Worm (Caenorhabditis elegans) whole organism, L4 larva: ENCODE measurements around the gene frm-2.

Source experiments
- R02D3.7 ChIP-seq: fragments of 150-350 bp; sonication (generic microtip); optimal IDR thresholded peaks from 3 replicates; lab custom pipeline; 2014; ENCODE audit warnings: missing biosample characterization, missing genetic modification characterization
- T26A8.4 ChIP-seq: fragments of 200-800 bp; sonication (Bioruptor generic); IDR thresholded peaks from 2 replicates; pipeline ENCODE4 v1.3.6; 2022; ENCODE audit warnings: missing genetic modification characterization, missing compliant biosample characterization
- aha-1 ChIP-seq: fragments of 150-350 bp; peaks from one replicate; lab custom pipeline; 2014; ENCODE audit warnings: missing biosample characterization, missing genetic modification characterization
- aly-2 ChIP-seq: sonication (generic microtip); optimal IDR thresholded peaks from 2 replicates; lab custom pipeline; 2018; ENCODE audit warnings: missing biosample characterization, missing genetic modification characterization
- ceh-32 ChIP-seq: sonication (generic microtip); optimal IDR thresholded peaks from 2 replicates; lab custom pipeline; 2016; ENCODE audit warnings: mild to moderate bottlenecking, missing genetic modification characterization, missing compliant biosample characterization; ENCODE audit not compliant: poor library complexity
- ceh-44 ChIP-seq: fragments of 200-800 bp; sonication (Bioruptor generic); IDR thresholded peaks from 2 replicates; pipeline ENCODE4 v1.3.6; 2022; ENCODE audit warnings: missing genetic modification reagents, missing genetic modification characterization, missing compliant biosample characterization
- ceh-62 ChIP-seq: sonication (generic microtip); optimal IDR thresholded peaks from 2 replicates; lab custom pipeline; 2017; ENCODE audit warnings: missing biosample characterization, missing genetic modification characterization
- ceh-82 ChIP-seq: sonication (generic microtip); optimal IDR thresholded peaks from 2 replicates; lab custom pipeline; 2017; ENCODE audit warnings: missing biosample characterization, missing genetic modification characterization
- ces-1 ChIP-seq: fragments of 150-350 bp; sonication (generic microtip); optimal IDR thresholded peaks from 4 replicates; lab custom pipeline; 2014; ENCODE audit warnings: missing biosample characterization, missing genetic modification reagents, missing genetic modification characterization
- daf-16 ChIP-seq, 3 experiments: sonication (generic microtip); optimal IDR thresholded peaks; 2 replicates each; lab custom pipeline; 2016 to 2017; ENCODE audit warnings: missing genetic modification characterization in 3 of 3, missing genetic modification reagents in 3 of 3, mild to moderate bottlenecking in 2 of 3, missing compliant biosample characterization in 2 of 3, missing biosample characterization in 1 of 3, moderate library complexity in 1 of 3
- daf-19 ChIP-seq: fragments of 200-800 bp; sonication (Bioruptor generic); conservative IDR thresholded peaks from 2 replicates; pipeline ENCODE4 v1.3.6; 2022; ENCODE audit warnings: missing genetic modification characterization, missing compliant biosample characterization
- daf-8 ChIP-seq: fragments of 200-800 bp; sonication (Bioruptor generic); IDR thresholded peaks from 2 replicates; pipeline ENCODE4 v1.3.6; 2022; ENCODE audit warnings: missing genetic modification characterization, missing compliant biosample characterization
- dmd-6 ChIP-seq: fragments of 200-800 bp; sonication (Bioruptor generic); IDR thresholded peaks from 2 replicates; pipeline ENCODE4 v1.3.6; 2022; ENCODE audit warnings: missing genetic modification reagents, missing genetic modification characterization, missing compliant biosample characterization
- dpl-1 ChIP-seq: fragments of 150-350 bp; optimal IDR thresholded peaks from 2 replicates; lab custom pipeline; 2014; ENCODE audit warnings: missing biosample characterization, missing genetic modification reagents, missing genetic modification characterization
- egl-43 ChIP-seq: fragments of 200-800 bp; sonication (Bioruptor generic); IDR thresholded peaks from 2 replicates; pipeline ENCODE4 v1.3.6; 2022; ENCODE audit warnings: missing genetic modification reagents, missing genetic modification characterization, missing compliant biosample characterization
- gei-8 ChIP-seq: fragments of 200-800 bp; sonication (Bioruptor generic); optimal IDR thresholded peaks from 2 replicates; lab custom pipeline; 2018; ENCODE audit warnings: mild to moderate bottlenecking, missing genetic modification characterization, missing compliant biosample characterization
- hlh-11 ChIP-seq: fragments of 200-800 bp; sonication (Bioruptor generic); optimal IDR thresholded peaks from 2 replicates; lab custom pipeline; 2018; ENCODE audit warnings: mild to moderate bottlenecking, missing genetic modification characterization, missing compliant biosample characterization
- hlh-30 ChIP-seq: sonication (generic microtip); optimal IDR thresholded peaks from 2 replicates; lab custom pipeline; 2017; ENCODE audit warnings: antibody characterized with exemption, mild to moderate bottlenecking, missing genetic modification characterization, missing compliant biosample characterization; ENCODE audit not compliant: insufficient read depth
- lin-38 ChIP-seq: fragments of 200-800 bp; sonication (Bioruptor generic); IDR thresholded peaks from 2 replicates; pipeline ENCODE4 v1.3.6; 2022; ENCODE audit warnings: missing genetic modification reagents, missing genetic modification characterization, missing compliant biosample characterization
- lsy-2 ChIP-seq, 2 experiments: fragments of 150-350 bp in 1 of 2; sonication (generic microtip) in 1 of 2; optimal IDR thresholded peaks; 2 replicates each; lab custom pipeline; 2014 to 2017; ENCODE audit warnings: missing biosample characterization in 2 of 2, missing genetic modification characterization in 2 of 2
- mdl-1 ChIP-seq, 2 experiments: fragments of 150-350 bp in 1 of 2; sonication (generic microtip) in 1 of 2; optimal IDR thresholded peaks; 2 replicates each; lab custom pipeline; 2014 to 2017; ENCODE audit warnings: missing biosample characterization in 2 of 2, missing genetic modification characterization in 2 of 2
- mes-2 ChIP-seq: sonication (generic microtip); optimal IDR thresholded peaks from 2 replicates; lab custom pipeline; 2016; ENCODE audit warnings: missing genotype, mild to moderate bottlenecking, missing genetic modification characterization, missing compliant biosample characterization; ENCODE audit not compliant: poor library complexity, severe bottlenecking
- mxl-3 ChIP-seq: fragments of 200-800 bp; sonication (Bioruptor generic); optimal IDR thresholded peaks from 2 replicates; lab custom pipeline; 2018; ENCODE audit warnings: mild to moderate bottlenecking, missing genetic modification characterization, missing compliant biosample characterization
- nhr-102 ChIP-seq: sonication (generic microtip); optimal IDR thresholded peaks from 2 replicates; lab custom pipeline; 2016; ENCODE audit warnings: mild to moderate bottlenecking, missing genetic modification characterization, moderate library complexity, missing compliant biosample characterization
- nhr-11 ChIP-seq: fragments of 150-350 bp; optimal IDR thresholded peaks from 2 replicates; lab custom pipeline; 2014; ENCODE audit warnings: missing biosample characterization, missing genetic modification characterization
- nhr-28 ChIP-seq: fragments of 150-350 bp; optimal IDR thresholded peaks from 2 replicates; lab custom pipeline; 2014; ENCODE audit warnings: missing biosample characterization, missing genetic modification characterization
- pha-4 ChIP-seq, 2 experiments: fragments of 150-350 bp in 1 of 2; fragments of 200-800 bp in 1 of 2; sonication (Bioruptor generic) in 1 of 2; IDR thresholded peaks in 1 of 2; optimal IDR thresholded peaks in 1 of 2; 2 replicates each; pipeline versions ENCODE4 v1.3.6 to Lab custom; 2014 to 2022; ENCODE audit warnings: missing genetic modification characterization in 2 of 2, missing genetic modification reagents in 2 of 2, missing biosample characterization in 1 of 2, missing compliant biosample characterization in 1 of 2
- pqm-1 ChIP-seq: sonication (generic microtip); optimal IDR thresholded peaks from 2 replicates; lab custom pipeline; 2017; ENCODE audit warnings: missing biosample characterization, missing genetic modification characterization
- snpc-4 ChIP-seq: fragments of 150-350 bp; optimal IDR thresholded peaks from 2 replicates; lab custom pipeline; 2014; ENCODE audit warnings: missing biosample characterization, missing genetic modification characterization
- spr-1 ChIP-seq: sonication (generic microtip); optimal IDR thresholded peaks from 2 replicates; lab custom pipeline; 2016; ENCODE audit warnings: mild to moderate bottlenecking, missing genetic modification characterization, missing compliant biosample characterization
- spr-3 ChIP-seq: fragments of 200-800 bp; sonication (Bioruptor generic); optimal IDR thresholded peaks from 2 replicates; lab custom pipeline; 2018; ENCODE audit warnings: mild to moderate bottlenecking, missing genetic modification characterization, missing compliant biosample characterization
- tag-97 ChIP-seq: fragments of 200-800 bp; sonication (Bioruptor generic); IDR thresholded peaks from 2 replicates; pipeline ENCODE4 v1.3.6; 2022; ENCODE audit warnings: missing genetic modification characterization, missing compliant biosample characterization
- unc-62 ChIP-seq, 3 experiments: fragments of 150-350 bp in 1 of 3; sonication (generic microtip); optimal IDR thresholded peaks in 2 of 3; peaks in 1 of 3; 1 replicate in 1 of 3; 2 replicates in 2 of 3; lab custom pipeline; 2014 to 2017; ENCODE audit warnings: missing biosample characterization in 3 of 3, missing genetic modification characterization in 3 of 3, missing genetic modification reagents in 3 of 3, missing genotype in 1 of 3
- vab-7 ChIP-seq: fragments of 200-800 bp; sonication (Bioruptor generic); IDR thresholded peaks from 2 replicates; pipeline ENCODE4 v1.3.6; 2022; ENCODE audit warnings: missing genetic modification reagents, missing genetic modification characterization, missing compliant biosample characterization
- ztf-11 ChIP-seq: fragments of 150-350 bp; optimal IDR thresholded peaks from 2 replicates; lab custom pipeline; 2014; ENCODE audit warnings: missing biosample characterization, missing genetic modification characterization
- ztf-7 ChIP-seq: fragments of 150-350 bp; optimal IDR thresholded peaks from 2 replicates; lab custom pipeline; 2014; ENCODE audit warnings: missing biosample characterization, missing genetic modification characterization

Gene frm-2

DNA sequence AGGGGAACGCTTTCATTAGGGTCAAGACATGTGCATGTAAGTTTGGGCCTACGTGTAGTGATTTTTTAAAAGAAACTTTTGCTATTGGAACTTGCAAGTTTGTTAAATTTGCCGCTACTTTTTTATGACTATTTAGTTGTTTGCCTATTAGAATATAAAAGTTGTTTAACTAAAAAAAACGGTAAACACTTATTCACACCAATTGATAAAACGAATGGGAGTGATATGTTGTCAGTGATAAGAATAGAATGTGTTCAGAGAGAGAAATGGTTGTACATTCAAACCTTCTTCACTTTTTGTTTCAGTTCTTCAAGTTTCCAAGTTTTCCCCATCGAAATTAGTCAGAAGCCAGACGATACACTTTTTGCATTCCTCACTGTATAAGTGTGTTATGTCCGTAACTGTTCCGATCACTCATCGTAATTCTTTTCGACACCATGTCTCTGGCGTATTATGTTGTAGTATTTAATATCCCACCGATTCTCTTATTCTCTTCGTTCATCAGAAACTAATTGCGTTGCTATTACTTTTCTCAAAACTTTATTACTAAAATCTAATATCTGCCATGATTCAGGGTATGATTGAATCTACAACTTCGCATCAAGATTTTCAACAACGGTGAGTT is 16.0 kb downstream of the frm-2 start, which contains the start of gene dct-6 (continued):
- TF ChIP-seq snpc-4 (tag; lab: Kevin White, UChicago) = no peak
- no peak for TF ChIP-seq daf-19 (GFP tag; lab: Robert Waterston, UW)
- no peak for TF ChIP-seq ztf-11
- no peak for TF ChIP-seq pha-4 (GFP tag; IDR thresholded peaks at IDR 0.05; lab: Robert Waterston, UW)
- no peak for TF ChIP-seq pha-4 (tag; optimal IDR thresholded peaks at IDR 0.05; lab: Kevin White, UChicago)
- peak; percentile 16 for TF ChIP-seq hlh-11 (tag; lab: Kevin White, UChicago)
- no peak for TF ChIP-seq ceh-44 (GFP tag; lab: Robert Waterston, UW)
- no peak for TF ChIP-seq tag-97
- TF ChIP-seq spr-3 (GFP tag; lab: Kevin White, UChicago) = no peak

DNA sequence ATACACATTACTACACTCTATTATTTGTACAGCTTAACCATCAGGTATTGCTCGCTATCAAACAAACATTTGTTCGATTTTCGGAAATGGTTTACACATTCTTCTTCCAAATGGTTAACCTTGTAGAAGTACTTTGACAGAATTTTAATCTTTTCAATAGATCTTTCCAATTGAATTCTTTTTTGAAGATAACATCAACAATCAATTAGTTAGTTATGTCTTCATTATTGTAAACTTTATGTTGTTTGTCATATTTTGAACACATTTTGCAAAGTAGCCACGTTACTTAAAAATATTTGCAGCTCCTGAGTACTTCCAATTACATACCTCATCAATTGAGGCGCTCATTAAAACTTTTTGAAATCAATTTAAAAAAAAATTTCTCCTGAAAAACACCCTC is 16.6 kb downstream of the frm-2 start:
- TF ChIP-seq ces-1 (GFP tag; lab: Kevin White, UChicago) (no peak), spr-1 (tag; lab: Kevin White, UChicago) (no peak), unc-62 (GFP tag; optimal IDR thresholded peaks at IDR 0.05 in 1 of 2; lab: Kevin White, UChicago) (peak in 1 of 2 experiments; percentile 10), unc-62 (tag; optimal IDR thresholded peaks at IDR 0.05; lab: Kevin White, UChicago) (no peak), ceh-62 (tag; lab: Kevin White, UChicago) (no peak), daf-16 (GFP tag; optimal IDR thresholded peaks at IDR 0.05; lab: Kevin White, UChicago) (no peak), daf-16 (tag; optimal IDR thresholded peaks at IDR 0.05; lab: Kevin White, UChicago) (no peak)

DNA sequence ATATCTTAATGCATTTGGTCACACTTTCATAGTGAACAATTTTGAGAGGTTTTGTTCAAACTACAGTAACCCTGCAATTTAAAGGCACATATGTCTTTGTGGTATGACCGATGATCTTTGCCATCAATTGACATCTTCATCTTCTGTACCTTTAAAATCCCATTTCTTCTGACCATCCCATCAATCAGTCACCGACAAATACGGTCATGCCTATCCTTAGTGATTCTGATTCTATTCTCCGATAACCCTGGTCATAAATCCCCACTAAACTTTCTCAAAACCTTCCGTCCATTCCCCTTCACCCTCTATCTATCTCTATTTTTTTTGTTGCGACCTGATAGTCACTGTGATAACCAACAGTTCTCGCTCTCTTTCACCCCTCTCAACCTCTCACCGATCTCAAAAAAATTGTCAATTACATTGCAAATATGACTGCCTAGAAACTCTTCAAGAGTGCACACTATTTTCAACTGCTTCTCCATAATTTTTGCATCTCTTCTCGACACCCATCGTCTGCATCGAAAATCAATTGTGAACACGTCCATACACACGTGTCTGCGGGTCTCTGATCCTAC is 17.8 kb downstream of the frm-2 start:
- TF ChIP-seq unc-62 (GFP tag; optimal IDR thresholded peaks at IDR 0.05 in 1 of 2; lab: Kevin White, UChicago) = peak in 1 of 2 experiments; percentile 63
- TF ChIP-seq unc-62 (tag; optimal IDR thresholded peaks at IDR 0.05; lab: Kevin White, UChicago) = no peak
- TF ChIP-seq dmd-6 = peak; percentile 41; the same call in 1 of the 2 replicates
- peak; percentile 40 for TF ChIP-seq nhr-28 (tag; lab: Kevin White, UChicago)
- TF ChIP-seq mxl-3 (GFP tag; lab: Kevin White, UChicago) = peak; percentile 76
- no peak for TF ChIP-seq gei-8 (GFP tag; lab: Kevin White, UChicago)
- TF ChIP-seq pqm-1 (tag; lab: Kevin White, UChicago) = peak; percentile 70
- no peak for TF ChIP-seq daf-8
- TF ChIP-seq hlh-30 (tag; lab: Kevin White, UChicago) = peak; percentile 7
- peak; percentile 48 for TF ChIP-seq hlh-11 (tag; lab: Kevin White, UChicago)

DNA sequence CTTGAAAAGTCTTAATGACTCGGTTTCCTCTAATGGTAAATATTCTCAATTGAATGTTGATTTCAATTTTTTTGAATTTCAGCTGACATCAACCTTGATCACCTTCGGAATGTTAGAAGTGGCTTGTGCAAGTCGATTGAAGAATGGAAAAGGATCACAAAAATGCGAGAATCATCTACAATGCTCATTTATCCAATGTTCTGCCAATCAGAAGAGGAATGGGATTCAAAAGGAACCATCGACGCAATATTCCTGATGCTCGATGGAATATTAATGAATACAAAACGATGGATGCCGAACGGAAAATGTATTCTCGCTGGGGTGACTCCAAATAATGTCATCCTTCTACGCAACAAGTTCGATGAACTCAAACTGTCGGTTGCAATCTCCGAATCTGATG is 20.4 kb downstream of the frm-2 start:
- TF ChIP-seq snpc-4 (tag; lab: Kevin White, UChicago) = no peak
- TF ChIP-seq aha-1 (tag; lab: Kevin White, UChicago) = peak; percentile 96
- TF ChIP-seq, all 104 proteins: peak for 1

DNA sequence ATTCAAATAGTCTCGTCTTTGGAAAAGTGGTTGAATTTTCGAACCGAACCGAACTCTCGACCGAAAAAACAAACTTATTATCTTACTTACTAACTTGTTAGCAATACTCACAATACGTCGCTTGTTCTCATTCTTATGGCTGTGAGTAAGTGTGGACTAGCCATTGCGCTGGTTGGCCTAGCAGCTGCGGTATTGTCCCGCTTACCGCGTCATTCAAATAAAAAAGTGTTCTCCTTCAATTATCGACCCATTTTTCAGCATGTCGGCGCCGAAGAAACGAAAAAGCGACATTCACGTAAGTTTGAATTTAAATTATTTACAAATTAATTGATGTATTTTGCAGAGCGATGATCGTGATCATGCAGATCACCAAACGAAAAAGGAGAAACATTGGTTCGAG is 22.9 kb downstream of the frm-2 start:
- TF ChIP-seq dpl-1 (GFP tag; lab: Kevin White, UChicago) (peak; percentile 2), tag-97 (no peak), mes-2 (tag; lab: Kevin White, UChicago) (peak; percentile 73)

DNA sequence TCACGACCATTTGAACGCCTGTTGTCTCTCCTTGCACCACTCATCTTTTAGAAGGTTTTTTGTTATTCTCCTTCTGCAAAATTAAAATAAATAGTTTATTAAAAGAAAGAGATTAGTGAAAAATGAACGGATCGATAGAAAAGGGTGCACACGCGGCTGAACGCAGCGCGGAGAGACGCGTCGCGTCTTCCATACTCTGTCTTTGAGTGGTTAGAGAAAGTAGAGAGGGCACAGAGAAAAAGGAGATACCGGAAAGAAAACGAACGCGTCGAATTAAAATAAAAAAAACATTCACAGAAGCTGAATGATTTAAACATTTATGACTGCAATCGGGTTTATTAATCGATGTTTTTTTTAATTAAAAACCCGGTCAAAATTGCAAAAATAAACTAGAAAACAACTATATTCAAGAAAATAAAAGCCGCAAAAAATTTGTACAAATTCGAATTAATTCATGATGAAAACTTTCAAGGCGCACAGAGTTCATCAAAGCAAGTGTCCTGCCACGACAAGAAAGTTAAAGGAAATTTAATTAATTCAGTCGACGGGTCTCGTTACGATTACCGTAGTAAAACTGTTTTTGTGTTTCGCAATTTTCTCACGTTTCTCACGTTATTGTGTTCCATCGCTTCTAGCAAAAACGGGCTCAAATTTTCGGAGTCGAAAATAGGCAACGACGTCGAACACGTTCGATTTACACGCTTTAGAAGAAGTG is 23.6 kb downstream of the frm-2 start, which contains the start of the genes nono-1 and nop-1:
Gene nono-1, minus strand, starts transcription at position 75 of the 715 bp plus-strand sequence.
Gene nop-1, plus strand, starts transcription at position 551 of the 715 bp plus-strand sequence.
- no peak for TF ChIP-seq unc-62 (GFP tag; optimal IDR thresholded peaks at IDR 0.05 in 1 of 2; lab: Kevin White, UChicago)
- TF ChIP-seq unc-62 (tag; optimal IDR thresholded peaks at IDR 0.05; lab: Kevin White, UChicago) = no peak
- no peak for TF ChIP-seq dpl-1 (GFP tag; lab: Kevin White, UChicago)
- no peak for TF ChIP-seq R02D3.7 (tag; lab: Kevin White, UChicago)
- TF ChIP-seq T26A8.4 (GFP tag; lab: Robert Waterston, UW) = no peak
- no peak for TF ChIP-seq lin-38 (GFP tag; lab: Robert Waterston, UW)
- TF ChIP-seq ceh-82 = no peak
- TF ChIP-seq hlh-11 (tag; lab: Kevin White, UChicago) = peak; percentile 5
- peak in 1 of 2 experiments; percentile 17 for TF ChIP-seq lsy-2 (tag; optimal IDR thresholded peaks at IDR 0.05; lab: Kevin White, UChicago)
- no peak for TF ChIP-seq aly-2 (tag; lab: Kevin White, UChicago)
- TF ChIP-seq aha-1 (tag; lab: Kevin White, UChicago) = peak; percentile 58
- no peak for TF ChIP-seq egl-43
- TF ChIP-seq nhr-28 (tag; lab: Kevin White, UChicago) = no peak
- TF ChIP-seq vab-7 (GFP tag; lab: Robert Waterston, UW) = no peak
- TF ChIP-seq nhr-11 (tag; lab: Kevin White, UChicago) = no peak
- no peak for TF ChIP-seq ztf-7 (tag; lab: Kevin White, UChicago)
- no peak for TF ChIP-seq snpc-4 (tag; lab: Kevin White, UChicago)
- no peak for TF ChIP-seq ceh-32 (tag; lab: Kevin White, UChicago)
- TF ChIP-seq mdl-1 (tag; optimal IDR thresholded peaks at IDR 0.05; lab: Kevin White, UChicago) = peak in 1 of 2 experiments; percentile 53
- no peak for TF ChIP-seq nhr-102 (tag; lab: Kevin White, UChicago)
